Fruit fly (Drosophila melanogaster) whole organism, prepupa: ENCODE measurements around the gene CG4829.

ENCODE experiments used
- Blimp-1 ChIP-seq: fragments of 200-800 bp; sonication (Bioruptor generic); optimal IDR thresholded peaks from 3 replicates; lab custom pipeline; 2017; ENCODE audit warnings: missing biosample characterization, missing genetic modification characterization, mild to moderate bottlenecking, moderate library complexity, missing genetic modification reagents
- CG34406 ChIP-seq: fragments of 200-800 bp; sonication (Bioruptor generic); optimal IDR thresholded peaks from 3 replicates; lab custom pipeline; 2016; ENCODE audit warnings: missing biosample characterization, missing genetic modification characterization
- CG6163 ChIP-seq: fragments of 200-800 bp; sonication (Bioruptor generic); IDR thresholded peaks from 3 replicates; pipeline ENCODE4 v1.3.6; 2022; ENCODE audit warnings: missing biosample characterization, missing genetic modification characterization
- CG6854 ChIP-seq: fragments of 200-800 bp; sonication (Bioruptor generic); optimal IDR thresholded peaks from 2 replicates; lab custom pipeline; 2017; ENCODE audit warnings: missing biosample characterization, mild to moderate bottlenecking, missing genetic modification characterization
- CG8632 ChIP-seq: fragments of 200-800 bp; sonication (Bioruptor generic); optimal IDR thresholded peaks from 3 replicates; lab custom pipeline; 2016; ENCODE audit warnings: missing biosample characterization, missing genetic modification characterization
- Eip75B ChIP-seq: fragments of 200-800 bp; sonication (Bioruptor generic); optimal IDR thresholded peaks from 3 replicates; lab custom pipeline; 2016; ENCODE audit warnings: missing biosample characterization, missing genetic modification characterization
- Gug ChIP-seq: fragments of 200-800 bp; sonication (Bioruptor generic); IDR thresholded peaks from 2 replicates; pipeline ENCODE4 v1.3.6; 2022; ENCODE audit warnings: missing biosample characterization, missing genetic modification characterization
- Met ChIP-seq: fragments of 200-800 bp; sonication (Bioruptor generic); optimal IDR thresholded peaks from 3 replicates; lab custom pipeline; 2016; ENCODE audit warnings: missing biosample characterization, missing genetic modification characterization
- OdsH ChIP-seq: fragments of 200-800 bp; sonication (Bioruptor generic); optimal IDR thresholded peaks from 3 replicates; lab custom pipeline; 2016; ENCODE audit warnings: missing biosample characterization, missing genetic modification characterization
- Smox ChIP-seq: fragments of 200-800 bp; sonication (Bioruptor generic); optimal IDR thresholded peaks from 3 replicates; lab custom pipeline; 2016; ENCODE audit warnings: missing biosample characterization, missing genetic modification characterization
- Sox15 ChIP-seq: fragments of 200-800 bp; sonication (Bioruptor generic); optimal IDR thresholded peaks from 3 replicates; lab custom pipeline; 2016; ENCODE audit warnings: missing biosample characterization, missing genetic modification characterization
- cyc ChIP-seq: fragments of 200-800 bp; sonication (Bioruptor generic); optimal IDR thresholded peaks from 3 replicates; lab custom pipeline; 2016; ENCODE audit warnings: missing biosample characterization, missing genetic modification characterization
- svp ChIP-seq: fragments of 200-800 bp; sonication (Bioruptor generic); peaks from one replicate; lab custom pipeline; 2016; ENCODE audit warnings: missing biosample characterization, missing genetic modification characterization

dm6 chrX:16871808-16872207 is 60.3 kb downstream of the CG4829 start:
- TF ChIP-seq Gug (GFP tag; lab: Robert Waterston, UW) = peak; percentile 69
- peak; percentile 20 for TF ChIP-seq cyc (GFP tag; lab: Kevin White, UChicago)
- TF ChIP-seq CG6854 (GFP tag; lab: Kevin White, UChicago) = no peak
- peak; percentile 75 for TF ChIP-seq CG8632 (GFP tag; lab: Kevin White, UChicago)
- TF ChIP-seq Blimp-1 (GFP tag; lab: Kevin White, UChicago) = no peak
- peak; percentile 50 for TF ChIP-seq Met (GFP tag; lab: Kevin White, UChicago)
- peak; percentile 72 for TF ChIP-seq svp
- TF ChIP-seq CG6163 (GFP tag; lab: Robert Waterston, UW) = peak; percentile 83
- TF ChIP-seq OdsH (GFP tag; lab: Kevin White, UChicago) = peak; percentile 74
- TF ChIP-seq Eip75B = peak; percentile 74
- TF ChIP-seq CG34406 (GFP tag; lab: Kevin White, UChicago) = peak; percentile 73
- TF ChIP-seq Smox (GFP tag; lab: Kevin White, UChicago) = peak; percentile 48
- TF ChIP-seq Sox15 (GFP tag; lab: Kevin White, UChicago) = peak; percentile 58
